Fruit fly (Drosophila melanogaster) whole organism, embryonic: ENCODE data around the gene Hsp70Ba.

ENCODE experiments used
- ATbp ChIP-seq: fragments of 200-800 bp; sonication (Bioruptor generic); optimal IDR thresholded peaks from 2 replicates; lab custom pipeline; 2017; ENCODE audit warnings: missing biosample characterization, mild to moderate bottlenecking, missing genetic modification characterization, missing genetic modification reagents
- Atf3 ChIP-seq: fragments of 200-800 bp; sonication (Bioruptor generic); optimal IDR thresholded peaks from 3 replicates; lab custom pipeline; 2016; ENCODE audit warnings: missing biosample characterization, missing genetic modification characterization
- B-H1 ChIP-seq: fragments of 200-800 bp; sonication (Bioruptor generic); IDR thresholded peaks from 3 replicates; pipeline ENCODE4 v1.3.6; 2022; ENCODE audit warnings: missing biosample characterization, missing genetic modification characterization
- BEAF-32 ChIP-seq: fragments of 200-800 bp; sonication (Bioruptor generic); optimal IDR thresholded peaks from 3 replicates; lab custom pipeline; 2017; ENCODE audit warnings: missing biosample characterization, missing genetic modification characterization, mild to moderate bottlenecking, moderate library complexity, missing genetic modification reagents
- C15 ChIP-seq: fragments of 200-800 bp; sonication (Bioruptor generic); IDR thresholded peaks from 3 replicates; pipeline ENCODE4 v1.3.6; 2022; ENCODE audit warnings: missing biosample characterization, missing genetic modification characterization
- CG10147 ChIP-seq: fragments of 200-800 bp; sonication (Bioruptor generic); optimal IDR thresholded peaks from 2 replicates; lab custom pipeline; 2019; ENCODE audit warnings: missing biosample characterization, mild to moderate bottlenecking, missing genetic modification characterization, moderate library complexity
- CG10366 ChIP-seq: fragments of 200-800 bp; sonication (Bioruptor generic); IDR thresholded peaks from 2 replicates; pipeline ENCODE4 v1.3.6; 2022; ENCODE audit warnings: missing biosample characterization, missing genetic modification characterization
- CG10654 ChIP-seq: fragments of 200-800 bp; sonication (Bioruptor generic); optimal IDR thresholded peaks from 2 replicates; lab custom pipeline; 2016; ENCODE audit warnings: missing biosample characterization, missing genetic modification characterization
- CG11085 ChIP-seq: fragments of 200-800 bp; sonication (Bioruptor generic); IDR thresholded peaks from 2 replicates; pipeline ENCODE4 v1.3.6; 2022; ENCODE audit warnings: missing biosample characterization, missing genetic modification characterization
- CG14050 ChIP-seq: fragments of 200-800 bp; sonication (Bioruptor generic); IDR thresholded peaks from 3 replicates; pipeline ENCODE4 v1.3.6; 2022; ENCODE audit warnings: missing biosample characterization, missing genetic modification characterization
- CG1647 ChIP-seq: fragments of 200-800 bp; sonication (Bioruptor generic); optimal IDR thresholded peaks from 3 replicates; lab custom pipeline; 2016; ENCODE audit warnings: missing biosample characterization, missing genetic modification characterization
- CG17612 ChIP-seq: fragments of 200-800 bp; sonication (Bioruptor generic); IDR thresholded peaks from 2 replicates; pipeline ENCODE4 v1.3.6; 2022; ENCODE audit warnings: missing biosample characterization, missing genetic modification characterization
- CG18011 ChIP-seq: fragments of 200-800 bp; sonication (Bioruptor generic); optimal IDR thresholded peaks from 2 replicates; lab custom pipeline; 2017; ENCODE audit warnings: missing biosample characterization, missing genetic modification characterization, mild to moderate bottlenecking, moderate library complexity, missing genotype
- CG18599 ChIP-seq: fragments of 200-800 bp; sonication (Bioruptor generic); optimal IDR thresholded peaks from 3 replicates; lab custom pipeline; 2017; ENCODE audit warnings: missing biosample characterization, missing genetic modification characterization, mild to moderate bottlenecking, moderate library complexity, missing genetic modification reagents
- CG2116 ChIP-seq: fragments of 200-800 bp; sonication (Bioruptor generic); optimal IDR thresholded peaks from 3 replicates; lab custom pipeline; 2018; ENCODE audit warnings: missing biosample characterization, mild to moderate bottlenecking, missing genetic modification characterization
- CG30020 ChIP-seq: fragments of 200-800 bp; optimal IDR thresholded peaks from 2 replicates; lab custom pipeline; 2019; ENCODE audit warnings: missing biosample characterization, mild to moderate bottlenecking, missing genetic modification characterization, moderate library complexity
- CG3407 ChIP-seq: fragments of 200-800 bp; sonication (Bioruptor generic); optimal IDR thresholded peaks from 2 replicates; lab custom pipeline; 2018; ENCODE audit warnings: missing biosample characterization, mild to moderate bottlenecking, missing genetic modification characterization
- CG6813 ChIP-seq: fragments of 200-800 bp; sonication (Bioruptor generic); optimal IDR thresholded peaks from 2 replicates; lab custom pipeline; 2017; ENCODE audit warnings: missing biosample characterization, missing genetic modification characterization, mild to moderate bottlenecking, moderate library complexity, missing genetic modification reagents
- CG7357 ChIP-seq: fragments of 200-800 bp; sonication (Bioruptor generic); IDR thresholded peaks from 3 replicates; pipeline ENCODE4 v1.3.6; 2022; ENCODE audit warnings: missing biosample characterization, missing genetic modification characterization
- CG9727 ChIP-seq: fragments of 200-800 bp; sonication (Bioruptor generic); optimal IDR thresholded peaks from 3 replicates; lab custom pipeline; 2017; ENCODE audit warnings: missing biosample characterization, mild to moderate bottlenecking, missing genetic modification characterization
- Camta ChIP-seq: fragments of 200-800 bp; sonication (Bioruptor generic); optimal IDR thresholded peaks from 2 replicates; lab custom pipeline; 2016; ENCODE audit warnings: missing biosample characterization, missing genetic modification characterization
- Dref ChIP-seq: fragments of 200-800 bp; sonication (Bioruptor generic); IDR thresholded peaks from 2 replicates; pipeline ENCODE4 v1.3.6; 2022; ENCODE audit warnings: missing biosample characterization, missing genetic modification characterization
- Ets97D ChIP-seq: fragments of 200-800 bp; sonication (Bioruptor generic); optimal IDR thresholded peaks from 3 replicates; lab custom pipeline; 2016; ENCODE audit warnings: missing biosample characterization, missing genetic modification characterization
- Gsc ChIP-seq: fragments of 200-800 bp; sonication (Bioruptor generic); IDR thresholded peaks from 2 replicates; pipeline ENCODE4 v1.3.6; 2022; ENCODE audit warnings: missing biosample characterization, missing genetic modification characterization
- NFAT ChIP-seq: fragments of 200-800 bp; sonication (Bioruptor generic); IDR thresholded peaks from 2 replicates; pipeline ENCODE4 v1.3.6; 2022; ENCODE audit warnings: missing biosample characterization, missing genetic modification characterization
- Nf-YB ChIP-seq: fragments of 200-800 bp; sonication (Bioruptor generic); optimal IDR thresholded peaks from 3 replicates; lab custom pipeline; 2019; ENCODE audit warnings: missing biosample characterization, mild to moderate bottlenecking, missing genetic modification characterization, moderate library complexity
- Oli ChIP-seq: fragments of 200-800 bp; sonication (Bioruptor generic); optimal IDR thresholded peaks from 2 replicates; lab custom pipeline; 2018; ENCODE audit warnings: missing biosample characterization, mild to moderate bottlenecking, missing genetic modification characterization, moderate library complexity
- TFAM ChIP-seq: fragments of 200-800 bp; sonication (Bioruptor generic); optimal IDR thresholded peaks from 2 replicates; lab custom pipeline; 2017; ENCODE audit warnings: missing biosample characterization, missing genetic modification characterization, inconsistent platforms
- Trl ChIP-seq, 3 experiments: fragments of >200 bp in 2 of 3; fragments of 200-800 bp in 1 of 3; sonication (Bioruptor generic) in 1 of 3; optimal IDR thresholded peaks; 2 replicates in 1 of 3; 3 replicates in 2 of 3; lab custom pipeline; 2016 to 2017; ENCODE audit warnings: missing biosample characterization in 1 of 3, missing genetic modification characterization in 1 of 3
- bbx ChIP-seq: fragments of 200-800 bp; sonication (Bioruptor generic); IDR thresholded peaks from 2 replicates; pipeline ENCODE4 v1.3.6; 2022; ENCODE audit warnings: missing biosample characterization, missing genetic modification characterization; ENCODE audit not compliant: partially characterized antibody
- ci ChIP-seq: fragments of 200-800 bp; sonication (Bioruptor generic); IDR thresholded peaks from 3 replicates; pipeline ENCODE4 v1.3.6; 2022; ENCODE audit warnings: missing biosample characterization, missing genetic modification characterization
- croc ChIP-seq: fragments of 200-800 bp; sonication (Bioruptor generic); conservative IDR thresholded peaks from 3 replicates; pipeline ENCODE4 v1.3.6; 2022; ENCODE audit warnings: missing biosample characterization, missing genetic modification characterization
- dimm ChIP-seq: fragments of 200-800 bp; sonication (Bioruptor generic); IDR thresholded peaks from 2 replicates; pipeline ENCODE4 v1.3.6; 2022; ENCODE audit warnings: missing biosample characterization, missing genetic modification characterization
- disco-r ChIP-seq: fragments of 200-800 bp; sonication (Bioruptor generic); optimal IDR thresholded peaks from 2 replicates; lab custom pipeline; 2016; ENCODE audit warnings: missing biosample characterization, missing genetic modification characterization
- dpn ChIP-seq, 2 experiments: fragments of 200-800 bp; sonication (Bioruptor generic); optimal IDR thresholded peaks; 3 replicates each; lab custom pipeline; 2016; ENCODE audit warnings: missing biosample characterization in 2 of 2, missing genetic modification characterization in 2 of 2
- emc ChIP-seq: fragments of 200-800 bp; sonication (Bioruptor generic); optimal IDR thresholded peaks from 2 replicates; lab custom pipeline; 2016; ENCODE audit warnings: missing biosample characterization, missing genetic modification characterization
- gcm ChIP-seq: fragments of 200-800 bp; sonication (Bioruptor generic); optimal IDR thresholded peaks from 2 replicates; lab custom pipeline; 2019; ENCODE audit warnings: missing biosample characterization, mild to moderate bottlenecking, missing genetic modification characterization, moderate library complexity
- h ChIP-seq: fragments of >200 bp; optimal IDR thresholded peaks from 2 replicates; lab custom pipeline; 2017
- hth ChIP-seq: fragments of >200 bp; optimal IDR thresholded peaks from 2 replicates; lab custom pipeline; 2017; ENCODE audit warnings: inconsistent platforms
- lab ChIP-seq: fragments of 200-800 bp; sonication (Bioruptor generic); optimal IDR thresholded peaks from 3 replicates; lab custom pipeline; 2017; ENCODE audit warnings: missing biosample characterization, missing genetic modification characterization, mild to moderate bottlenecking, moderate library complexity, missing genetic modification reagents
- lola ChIP-seq, 3 experiments: fragments of >200 bp in 2 of 3; fragments of 200-800 bp in 1 of 3; sonication (Bioruptor generic) in 1 of 3; optimal IDR thresholded peaks; 2 replicates each; lab custom pipeline; 2017 to 2019; ENCODE audit warnings: missing biosample characterization in 3 of 3, missing genetic modification characterization in 3 of 3, mild to moderate bottlenecking in 1 of 3, moderate library complexity in 1 of 3
- oc ChIP-seq: fragments of 200-800 bp; sonication (Bioruptor generic); optimal IDR thresholded peaks from 2 replicates; lab custom pipeline; 2018; ENCODE audit warnings: missing biosample characterization, mild to moderate bottlenecking, missing genetic modification characterization, moderate library complexity
- phol ChIP-seq: fragments of 200-800 bp; sonication (Bioruptor generic); optimal IDR thresholded peaks from 3 replicates; lab custom pipeline; 2018; ENCODE audit warnings: missing biosample characterization, mild to moderate bottlenecking, missing genetic modification characterization, moderate library complexity
- psq ChIP-seq: fragments of 200-800 bp; sonication (Bioruptor generic); optimal IDR thresholded peaks from 2 replicates; lab custom pipeline; 2017; ENCODE audit warnings: missing biosample characterization, missing genetic modification characterization
- row ChIP-seq: fragments of 200-800 bp; sonication (Bioruptor generic); IDR thresholded peaks from 3 replicates; pipeline ENCODE4 v1.3.6; 2022; ENCODE audit warnings: missing biosample characterization, missing genetic modification characterization
- sens ChIP-seq: fragments of 200-800 bp; sonication (Bioruptor generic); peaks from one replicate; lab custom pipeline; 2016; ENCODE audit warnings: missing biosample characterization, missing genetic modification characterization
- sima ChIP-seq: fragments of 200-800 bp; sonication (Bioruptor generic); optimal IDR thresholded peaks from 2 replicates; lab custom pipeline; 2016; ENCODE audit warnings: missing biosample characterization, missing genetic modification characterization
- stwl ChIP-seq: fragments of 200-800 bp; sonication (Bioruptor generic); optimal IDR thresholded peaks from 3 replicates; lab custom pipeline; 2018; ENCODE audit warnings: missing biosample characterization, mild to moderate bottlenecking, missing genetic modification characterization, moderate library complexity
- toy ChIP-seq: fragments of 200-800 bp; sonication (Bioruptor generic); IDR thresholded peaks from 2 replicates; pipeline ENCODE4 v1.3.6; 2022; ENCODE audit warnings: missing biosample characterization, missing genetic modification characterization
- tx ChIP-seq: fragments of 200-800 bp; sonication (Bioruptor generic); optimal IDR thresholded peaks from 2 replicates; lab custom pipeline; 2016; ENCODE audit warnings: missing biosample characterization, missing genetic modification characterization
- unc-4 ChIP-seq: fragments of 200-800 bp; sonication (Bioruptor generic); IDR thresholded peaks from 2 replicates; pipeline ENCODE4 v1.3.6; 2022; ENCODE audit warnings: missing biosample characterization, missing genetic modification characterization; ENCODE audit not compliant: partially characterized antibody
- zen ChIP-seq: fragments of 200-800 bp; sonication (Bioruptor generic); optimal IDR thresholded peaks from 3 replicates; lab custom pipeline; 2018; ENCODE audit warnings: missing biosample characterization, mild to moderate bottlenecking, missing genetic modification characterization, moderate library complexity

The Hsp70Ba gene

dm6 chr3R:12429120-12429610 is 38.4 kb downstream of the Hsp70Ba start, which contains the start of the genes CG5641 and CG5245 (continued):
- no peak for TF ChIP-seq Gsc
- no peak for TF ChIP-seq oc
- TF ChIP-seq CG10366: no peak
- no peak for TF ChIP-seq ATbp (GFP tag; lab: Kevin White, UChicago)
- no peak for TF ChIP-seq C15 (GFP tag; lab: Robert Waterston, UW)
- peak; percentile 30 for TF ChIP-seq BEAF-32 (GFP tag; lab: Kevin White, UChicago)
- no peak for TF ChIP-seq unc-4 (GFP tag; lab: Robert Waterston, UW)
- TF ChIP-seq CG10654 (GFP tag; lab: Kevin White, UChicago): no peak
- no peak for TF ChIP-seq CG11085 (GFP tag; lab: Robert Waterston, UW)
- no peak for TF ChIP-seq CG17612
- TF ChIP-seq Dref (GFP tag; lab: Robert Waterston, UW): no peak
- no peak for TF ChIP-seq hth
- no peak for TF ChIP-seq CG1647
- no peak for TF ChIP-seq Atf3 (GFP tag; lab: Kevin White, UChicago)
- no peak for TF ChIP-seq gcm
- peak; percentile 34 for TF ChIP-seq sens (GFP tag; lab: Kevin White, UChicago)
- TF ChIP-seq Camta (GFP tag; lab: Kevin White, UChicago): no peak
- TF ChIP-seq psq (GFP tag; lab: Kevin White, UChicago): no peak
- TF ChIP-seq CG6813 (GFP tag; lab: Kevin White, UChicago): no peak
- TF ChIP-seq sima (GFP tag; lab: Kevin White, UChicago): no peak
- no peak for TF ChIP-seq dpn (GFP tag; optimal IDR thresholded peaks at IDR 0.05; lab: Kevin White, UChicago)
- TF ChIP-seq Nf-YB: no peak
- TF ChIP-seq CG7357 (GFP tag; lab: Robert Waterston, UW): no peak
- no peak for TF ChIP-seq dimm (GFP tag; lab: Robert Waterston, UW)
- TF ChIP-seq bbx (GFP tag; lab: Robert Waterston, UW): no peak
- TF ChIP-seq phol: peak; percentile 29
- TF ChIP-seq toy (GFP tag; lab: Robert Waterston, UW): no peak
- TF ChIP-seq CG14050 (GFP tag; lab: Robert Waterston, UW): no peak
- TF ChIP-seq row (GFP tag; lab: Robert Waterston, UW): peak; percentile 40; the same call in 2 of the 3 replicates
- no peak for TF ChIP-seq lab (GFP tag; lab: Kevin White, UChicago)
- TF ChIP-seq TFAM (GFP tag; lab: Kevin White, UChicago): no peak
- no peak for TF ChIP-seq zen (tag; lab: Kevin White, UChicago)
- no peak for TF ChIP-seq CG9727 (GFP tag; lab: Kevin White, UChicago)
- TF ChIP-seq CG18011: no peak
- TF ChIP-seq tx (GFP tag; lab: Kevin White, UChicago): no peak
- no peak for TF ChIP-seq Oli (tag; lab: Kevin White, UChicago)
- no peak for TF ChIP-seq disco-r
- TF ChIP-seq B-H1: no peak
- TF ChIP-seq h (lab: Kevin White, UChicago): no peak
- peak; percentile 15 for TF ChIP-seq CG30020 (tag; lab: Kevin White, UChicago)
- no peak for TF ChIP-seq lola (GFP tag; optimal IDR thresholded peaks at IDR 0.05; lab: Kevin White, UChicago)
- no peak for TF ChIP-seq ci (GFP tag; lab: Robert Waterston, UW)
- TF ChIP-seq NFAT: no peak
- TF ChIP-seq CG3407 (GFP tag; lab: Kevin White, UChicago): no peak
- no peak for TF ChIP-seq Trl (optimal IDR thresholded peaks at IDR 0.05; lab: Kevin White, UChicago)
- TF ChIP-seq Trl (GFP tag; optimal IDR thresholded peaks at IDR 0.05; lab: Kevin White, UChicago): no peak
- peak; percentile 23 for TF ChIP-seq Ets97D (GFP tag; lab: Kevin White, UChicago)
- no peak for TF ChIP-seq CG2116
- no peak for TF ChIP-seq emc (GFP tag; lab: Kevin White, UChicago)
- peak; percentile 40 for TF ChIP-seq stwl
- TF ChIP-seq croc (GFP tag; lab: Robert Waterston, UW): no peak
- TF ChIP-seq CG10147 (GFP tag; lab: Kevin White, UChicago): no peak
- TF ChIP-seq CG18599 (GFP tag; lab: Kevin White, UChicago): no peak
